Fruit fly (Drosophila melanogaster) Kc167 (cell line): Measurements from ENCODE around the gene Pitslre.

Source experiments
- Myc ChIP-seq: fragments of >200 bp; optimal IDR thresholded peaks from 2 replicates; lab custom pipeline; 2017; ENCODE audit warnings: missing external identifiers
- Sin3A ChIP-seq: fragments of >200 bp; optimal IDR thresholded peaks from 2 replicates; lab custom pipeline; 2018; ENCODE audit warnings: missing external identifiers
- h ChIP-seq: fragments of >200 bp; optimal IDR thresholded peaks from 3 replicates; lab custom pipeline; 2018; ENCODE audit warnings: missing external identifiers
- insv ChIP-seq: fragments of >200 bp; optimal IDR thresholded peaks from 3 replicates; lab custom pipeline; 2018; ENCODE audit warnings: missing external identifiers
- psq ChIP-seq: fragments of >200 bp; optimal IDR thresholded peaks from 2 replicates; lab custom pipeline; 2017; ENCODE audit warnings: missing external identifiers
- ttk ChIP-seq: sonication (Bioruptor generic); optimal IDR thresholded peaks from 2 replicates; lab custom pipeline; 2017; ENCODE audit warnings: missing external identifiers

Pitslre gene

dm6 chr3L:20748577-20748976 is 22.8 kb upstream of the Pitslre start:
- TF ChIP-seq insv (lab: Kevin White, UChicago) (no peak), h (lab: Kevin White, UChicago) (no peak), Myc (lab: Kevin White, UChicago) (no peak), ttk (lab: Kevin White, UChicago) (no peak), Sin3A (no peak), psq (lab: Kevin White, UChicago) (no peak)

- TF ChIP-seq Sin3A = no peak
Observed at dm6 chr3L:20750391-20750790, 20.9 kb upstream of the Pitslre start.

- no peak for TF ChIP-seq ttk (lab: Kevin White, UChicago)
- TF ChIP-seq h (lab: Kevin White, UChicago) = no peak
- no peak for TF ChIP-seq Myc (lab: Kevin White, UChicago)
- TF ChIP-seq insv (lab: Kevin White, UChicago) = no peak
- TF ChIP-seq Sin3A = no peak
- TF ChIP-seq psq (lab: Kevin White, UChicago) = no peak
Observed at dm6 chr3L:20752964-20753363, 18.4 kb upstream of the Pitslre start.

- TF ChIP-seq Myc (lab: Kevin White, UChicago) = no peak
- no peak for TF ChIP-seq h (lab: Kevin White, UChicago)
- TF ChIP-seq Sin3A = no peak
- TF ChIP-seq ttk (lab: Kevin White, UChicago) = no peak
- TF ChIP-seq insv (lab: Kevin White, UChicago) = no peak
Observed at dm6 chr3L:20755585-20755984, 15.7 kb upstream of the Pitslre start, which contains the start of gene CG33912. Gene CG33912, minus strand, starts transcription at chr3L:20755685.

dm6 chr3L:20758583-20758982 is 12.7 kb upstream of the Pitslre start, which contains the start of gene CG43251:
Gene CG43251, plus strand, starts transcription at chr3L:20758883.
- TF ChIP-seq psq (lab: Kevin White, UChicago) (no peak), insv (lab: Kevin White, UChicago) (no peak), Sin3A (no peak), ttk (lab: Kevin White, UChicago) (no peak), h (lab: Kevin White, UChicago) (no peak), Myc (lab: Kevin White, UChicago) (no peak)

- TF ChIP-seq h (lab: Kevin White, UChicago) = no peak
- no peak for TF ChIP-seq insv (lab: Kevin White, UChicago)
- TF ChIP-seq ttk (lab: Kevin White, UChicago) = no peak
- TF ChIP-seq Sin3A = no peak
- TF ChIP-seq psq (lab: Kevin White, UChicago) = no peak
- TF ChIP-seq Myc (lab: Kevin White, UChicago) = no peak
Observed at dm6 chr3L:20761482-20761881, 9.8 kb upstream of the Pitslre start.

dm6 chr3L:20767227-20767626 is 4.1 kb upstream of the Pitslre start:
- no peak for TF ChIP-seq psq (lab: Kevin White, UChicago)

dm6 chr3L:20769350-20769749 is 2.0 kb upstream of the Pitslre start, which contains the start of the genes CG4074 and CG4186:
Gene CG4074, minus strand, starts transcription at chr3L:20769500.
Gene CG4186, plus strand, starts transcription at chr3L:20769586.
- TF ChIP-seq insv (lab: Kevin White, UChicago) = no peak
- no peak for TF ChIP-seq h (lab: Kevin White, UChicago)
- TF ChIP-seq ttk (lab: Kevin White, UChicago) = no peak
- TF ChIP-seq Myc (lab: Kevin White, UChicago) = no peak
- TF ChIP-seq Sin3A = no peak
- TF ChIP-seq psq (lab: Kevin White, UChicago) = no peak

dm6 chr3L:20771891-20772646 is 741 bp downstream of the Pitslre start:
- TF ChIP-seq Myc (lab: Kevin White, UChicago) = no peak
- no peak for TF ChIP-seq ttk (lab: Kevin White, UChicago)
- no peak for TF ChIP-seq insv (lab: Kevin White, UChicago)
- no peak for TF ChIP-seq psq (lab: Kevin White, UChicago)
- no peak for TF ChIP-seq h (lab: Kevin White, UChicago)
- TF ChIP-seq Sin3A = no peak

dm6 chr3L:20772647-20773015 is 1.3 kb downstream of the Pitslre start:
- no peak for TF ChIP-seq psq (lab: Kevin White, UChicago)
- TF ChIP-seq Sin3A = no peak
- TF ChIP-seq ttk (lab: Kevin White, UChicago) = no peak
- no peak for TF ChIP-seq Myc (lab: Kevin White, UChicago)
- no peak for TF ChIP-seq h (lab: Kevin White, UChicago)
- no peak for TF ChIP-seq insv (lab: Kevin White, UChicago)

dm6 chr3L:20777496-20777895 is 6.2 kb downstream of the Pitslre start:
- TF ChIP-seq ttk (lab: Kevin White, UChicago) (no peak), Sin3A (no peak), insv (lab: Kevin White, UChicago) (no peak), Myc (lab: Kevin White, UChicago) (no peak), psq (lab: Kevin White, UChicago) (no peak), h (lab: Kevin White, UChicago) (no peak)

dm6 chr3L:20778224-20779063 is 7.1 kb downstream of the Pitslre start, which contains the start of the genes Pex16 and Pex14:
Gene Pex16, minus strand, starts transcription at chr3L:20778264.
Gene Pex14, plus strand, starts transcription at chr3L:20778799.
- no peak for TF ChIP-seq Myc (lab: Kevin White, UChicago)
- no peak for TF ChIP-seq psq (lab: Kevin White, UChicago)
- TF ChIP-seq h (lab: Kevin White, UChicago) = no peak
- TF ChIP-seq Sin3A = no peak
- no peak for TF ChIP-seq ttk (lab: Kevin White, UChicago)
- TF ChIP-seq insv (lab: Kevin White, UChicago) = no peak
